Fruit fly (Drosophila melanogaster) whole organism, adult: ENCODE measurements around the gene TwdlE.

Experiments used
- CG11617 ChIP-seq: fragments of 200-800 bp; sonication (Bioruptor generic); optimal IDR thresholded peaks from 2 replicates; lab custom pipeline; 2017; ENCODE audit warnings: mild to moderate bottlenecking, missing biosample characterization, missing genetic modification reagents, missing genetic modification characterization
- CG14711 ChIP-seq: fragments of 200-800 bp; sonication (Bioruptor generic); optimal IDR thresholded peaks from 2 replicates; lab custom pipeline; 2018; ENCODE audit warnings: missing biosample characterization, mild to moderate bottlenecking, missing genetic modification characterization, moderate library complexity
- CG1620 ChIP-seq: fragments of 200-800 bp; sonication (Bioruptor generic); optimal IDR thresholded peaks from 2 replicates; lab custom pipeline; 2016; ENCODE audit warnings: missing biosample characterization, missing genetic modification characterization
- CG33017 ChIP-seq: fragments of 200-800 bp; sonication (Bioruptor generic); optimal IDR thresholded peaks from 2 replicates; lab custom pipeline; 2018; ENCODE audit warnings: missing biosample characterization, mild to moderate bottlenecking, missing genetic modification characterization, moderate library complexity
- Clk ChIP-seq: fragments of 200-800 bp; sonication (Bioruptor generic); optimal IDR thresholded peaks from 2 replicates; lab custom pipeline; 2017; ENCODE audit warnings: missing biosample characterization, missing genetic modification characterization
- Crg-1 ChIP-seq: fragments of 200-800 bp; sonication (Bioruptor generic); optimal IDR thresholded peaks from 2 replicates; lab custom pipeline; 2016; ENCODE audit warnings: missing biosample characterization, missing genetic modification characterization
- Hr96 ChIP-seq: fragments of 200-800 bp; sonication (Bioruptor generic); optimal IDR thresholded peaks from 2 replicates; lab custom pipeline; 2016; ENCODE audit warnings: missing biosample characterization, missing genetic modification characterization
- cic ChIP-seq: fragments of 200-800 bp; sonication (Bioruptor generic); optimal IDR thresholded peaks from 2 replicates; lab custom pipeline; 2017; ENCODE audit warnings: missing biosample characterization, mild to moderate bottlenecking, missing genetic modification characterization, moderate library complexity
- kay ChIP-seq: fragments of 200-800 bp; sonication (Bioruptor generic); peaks from one replicate; lab custom pipeline; 2016; ENCODE audit warnings: missing biosample characterization, missing genetic modification characterization, borderline replicate concordance
- ovo ChIP-seq: fragments of 200-800 bp; sonication (Bioruptor generic); optimal IDR thresholded peaks from 2 replicates; lab custom pipeline; 2016; ENCODE audit warnings: missing biosample characterization, missing genetic modification characterization
- tj ChIP-seq: fragments of 200-800 bp; sonication (Bioruptor generic); optimal IDR thresholded peaks from 3 replicates; lab custom pipeline; 2017; ENCODE audit warnings: missing biosample characterization, mild to moderate bottlenecking, missing genetic modification characterization, moderate library complexity

- no peak for TF ChIP-seq CG11617
- TF ChIP-seq CG1620 (GFP tag; lab: Kevin White, UChicago), result no peak
- no peak for TF ChIP-seq Clk (GFP tag; lab: Kevin White, UChicago)
- TF ChIP-seq Hr96 (GFP tag; lab: Kevin White, UChicago), result no peak
- TF ChIP-seq cic (GFP tag; lab: Kevin White, UChicago), result no peak
- no peak for TF ChIP-seq Crg-1 (GFP tag; lab: Kevin White, UChicago)
- TF ChIP-seq tj (GFP tag; lab: Kevin White, UChicago), result no peak
- no peak for TF ChIP-seq CG33017
- TF ChIP-seq kay (GFP tag; lab: Kevin White, UChicago), result no peak
- no peak for TF ChIP-seq ovo (GFP tag; lab: Kevin White, UChicago)
- TF ChIP-seq CG14711 (tag; lab: Kevin White, UChicago), result no peak
These were observed 48.7 kb upstream of the TwdlE start for dm6 chr2L:7909327-7909804.
